Worm (Caenorhabditis elegans) whole organism, L4/young adult: ENCODE results near the gene srw-94.

Experiments
- W03F9.2 ChIP-seq: fragments of 150-350 bp; optimal IDR thresholded peaks from 2 replicates; lab custom pipeline; 2014; ENCODE audit warnings: missing biosample characterization, missing genetic modification characterization
- dao-5 ChIP-seq: sonication (generic microtip); optimal IDR thresholded peaks from 2 replicates; lab custom pipeline; 2016; ENCODE audit warnings: missing genotype, missing genetic modification characterization, moderate library complexity, missing compliant biosample characterization
- him-1 ChIP-seq: sonication (generic microtip); optimal IDR thresholded peaks from 2 replicates; lab custom pipeline; 2016; ENCODE audit warnings: missing genotype, missing genetic modification reagents, missing genetic modification characterization, missing compliant biosample characterization

ce11 chrIV:4809813-4810212, 4.5 kb upstream of the srw-94 start, which contains the start of gene H06H21.37:
- TF ChIP-seq him-1 (no peak), W03F9.2 (tag; lab: Kevin White, UChicago) (no peak), dao-5 (tag; lab: Kevin White, UChicago) (no peak)
